Fruit fly (Drosophila melanogaster) whole organism, adult: ENCODE results near the gene foi.

Source experiments
- CG11617 ChIP-seq: fragments of 200-800 bp; sonication (Bioruptor generic); optimal IDR thresholded peaks from 2 replicates; lab custom pipeline; 2017; ENCODE audit warnings: mild to moderate bottlenecking, missing biosample characterization, missing genetic modification reagents, missing genetic modification characterization
- CG12768 ChIP-seq: fragments of 200-800 bp; sonication (Bioruptor generic); optimal IDR thresholded peaks from 2 replicates; lab custom pipeline; 2017; ENCODE audit warnings: missing biosample characterization, missing genetic modification characterization, mild to moderate bottlenecking, moderate library complexity, missing genetic modification reagents
- CG14711 ChIP-seq: fragments of 200-800 bp; sonication (Bioruptor generic); optimal IDR thresholded peaks from 2 replicates; lab custom pipeline; 2018; ENCODE audit warnings: missing biosample characterization, mild to moderate bottlenecking, missing genetic modification characterization, moderate library complexity
- CG1620 ChIP-seq: fragments of 200-800 bp; sonication (Bioruptor generic); optimal IDR thresholded peaks from 2 replicates; lab custom pipeline; 2016; ENCODE audit warnings: missing biosample characterization, missing genetic modification characterization
- CG33017 ChIP-seq: fragments of 200-800 bp; sonication (Bioruptor generic); optimal IDR thresholded peaks from 2 replicates; lab custom pipeline; 2018; ENCODE audit warnings: missing biosample characterization, mild to moderate bottlenecking, missing genetic modification characterization, moderate library complexity
- CG5204 ChIP-seq: fragments of 200-800 bp; sonication (Bioruptor generic); optimal IDR thresholded peaks from 2 replicates; lab custom pipeline; 2016; ENCODE audit warnings: missing biosample characterization, missing genetic modification characterization
- CG7045 ChIP-seq: fragments of 200-800 bp; sonication (Bioruptor generic); optimal IDR thresholded peaks from 2 replicates; lab custom pipeline; 2017; ENCODE audit warnings: missing biosample characterization, mild to moderate bottlenecking, missing genetic modification characterization
- CG7101 ChIP-seq: fragments of 200-800 bp; sonication (Bioruptor generic); optimal IDR thresholded peaks from 2 replicates; lab custom pipeline; 2018; ENCODE audit warnings: missing biosample characterization, mild to moderate bottlenecking, missing genetic modification characterization, moderate library complexity
- Clk ChIP-seq: fragments of 200-800 bp; sonication (Bioruptor generic); optimal IDR thresholded peaks from 2 replicates; lab custom pipeline; 2017; ENCODE audit warnings: missing biosample characterization, missing genetic modification characterization
- Crg-1 ChIP-seq: fragments of 200-800 bp; sonication (Bioruptor generic); optimal IDR thresholded peaks from 2 replicates; lab custom pipeline; 2016; ENCODE audit warnings: missing biosample characterization, missing genetic modification characterization
- Hr96 ChIP-seq: fragments of 200-800 bp; sonication (Bioruptor generic); optimal IDR thresholded peaks from 2 replicates; lab custom pipeline; 2016; ENCODE audit warnings: missing biosample characterization, missing genetic modification characterization
- Mnt ChIP-seq: fragments of 200-800 bp; sonication (Bioruptor generic); optimal IDR thresholded peaks from 2 replicates; lab custom pipeline; 2016; ENCODE audit warnings: missing biosample characterization, mild to moderate bottlenecking, missing genetic modification characterization
- bab1 ChIP-seq: fragments of 200-800 bp; sonication (Bioruptor generic); optimal IDR thresholded peaks from 3 replicates; lab custom pipeline; 2019; ENCODE audit warnings: missing biosample characterization, mild to moderate bottlenecking, missing genetic modification characterization, moderate library complexity
- cic ChIP-seq: fragments of 200-800 bp; sonication (Bioruptor generic); optimal IDR thresholded peaks from 2 replicates; lab custom pipeline; 2017; ENCODE audit warnings: missing biosample characterization, mild to moderate bottlenecking, missing genetic modification characterization, moderate library complexity
- cnc ChIP-seq, 2 experiments: fragments of >200 bp; optimal IDR thresholded peaks; 2 replicates each; lab custom pipeline; 2017
- kay ChIP-seq: fragments of 200-800 bp; sonication (Bioruptor generic); peaks from one replicate; lab custom pipeline; 2016; ENCODE audit warnings: missing biosample characterization, missing genetic modification characterization, borderline replicate concordance
- ovo ChIP-seq: fragments of 200-800 bp; sonication (Bioruptor generic); optimal IDR thresholded peaks from 2 replicates; lab custom pipeline; 2016; ENCODE audit warnings: missing biosample characterization, missing genetic modification characterization
- pad ChIP-seq: fragments of 200-800 bp; sonication (Bioruptor generic); optimal IDR thresholded peaks from 3 replicates; lab custom pipeline; 2017; ENCODE audit warnings: missing biosample characterization, missing genetic modification characterization, mild to moderate bottlenecking, moderate library complexity, missing genetic modification reagents
- tj ChIP-seq: fragments of 200-800 bp; sonication (Bioruptor generic); optimal IDR thresholded peaks from 3 replicates; lab custom pipeline; 2017; ENCODE audit warnings: missing biosample characterization, mild to moderate bottlenecking, missing genetic modification characterization, moderate library complexity
- toe ChIP-seq: fragments of 200-800 bp; sonication (Bioruptor generic); optimal IDR thresholded peaks from 2 replicates; lab custom pipeline; 2016; ENCODE audit warnings: missing biosample characterization, missing genetic modification characterization

foi gene

DNA sequence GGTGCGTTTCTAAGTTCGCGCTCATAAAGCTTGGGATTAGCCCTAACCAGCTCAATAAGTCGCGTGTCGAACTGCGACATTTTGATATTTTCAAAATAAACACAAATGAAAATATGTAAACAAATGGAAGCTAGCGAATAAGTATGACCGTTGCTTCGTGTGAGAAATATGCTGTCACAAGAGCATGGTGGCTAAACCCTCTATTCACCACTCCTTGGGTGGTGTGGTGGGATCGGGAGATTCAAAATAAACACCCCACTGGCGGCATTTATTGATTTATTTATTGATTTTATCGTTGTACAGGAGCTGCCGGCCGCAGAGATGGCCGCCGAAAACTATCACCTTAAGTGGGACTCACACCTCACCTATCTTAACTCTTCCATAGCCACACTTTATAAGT, 10.3 kb upstream of the foi start, which contains the start of gene CG6683:
Gene CG6683 (minus strand): TSS at position 154 of the 400 bp plus-strand sequence.
- no peak for TF ChIP-seq bab1 (GFP tag; lab: Kevin White, UChicago)
- no peak for TF ChIP-seq Mnt (GFP tag; lab: Kevin White, UChicago)
- TF ChIP-seq tj (GFP tag; lab: Kevin White, UChicago), result no peak
- no peak for TF ChIP-seq pad (GFP tag; lab: Kevin White, UChicago)
- TF ChIP-seq CG33017 (tag; lab: Kevin White, UChicago), result no peak
- TF ChIP-seq Crg-1 (GFP tag; lab: Kevin White, UChicago), result no peak
- no peak for TF ChIP-seq toe (GFP tag; lab: Kevin White, UChicago)
- no peak for TF ChIP-seq CG1620 (GFP tag; lab: Kevin White, UChicago)
- no peak for TF ChIP-seq cic (GFP tag; lab: Kevin White, UChicago)

- TF ChIP-seq CG14711 (tag; lab: Kevin White, UChicago), result no peak
- no peak for TF ChIP-seq CG11617 (GFP tag; lab: Kevin White, UChicago)
- TF ChIP-seq cic (GFP tag; lab: Kevin White, UChicago), result peak; percentile 84
- peak; percentile 99 for TF ChIP-seq kay (GFP tag; lab: Kevin White, UChicago)
- TF ChIP-seq Crg-1 (GFP tag; lab: Kevin White, UChicago), result no peak
- no peak for TF ChIP-seq Hr96 (GFP tag; lab: Kevin White, UChicago)
- no peak for TF ChIP-seq CG33017 (tag; lab: Kevin White, UChicago)
- TF ChIP-seq CG7045 (GFP tag; lab: Kevin White, UChicago), result no peak
- peak in 1 of 2 experiments; percentile 45 for TF ChIP-seq cnc (optimal IDR thresholded peaks at IDR 0.05; lab: Kevin White, UChicago)
- no peak for TF ChIP-seq toe (GFP tag; lab: Kevin White, UChicago)
- peak; percentile 44 for TF ChIP-seq bab1 (GFP tag; lab: Kevin White, UChicago)
- peak; percentile 26 for TF ChIP-seq tj (GFP tag; lab: Kevin White, UChicago)
- TF ChIP-seq Clk, result no peak
- TF ChIP-seq ovo (GFP tag; lab: Kevin White, UChicago), result no peak
- TF ChIP-seq pad (GFP tag; lab: Kevin White, UChicago), result no peak
- no peak for TF ChIP-seq CG5204 (GFP tag; lab: Kevin White, UChicago)
- peak; percentile 42 for TF ChIP-seq CG12768 (GFP tag; lab: Kevin White, UChicago)
- TF ChIP-seq Mnt (GFP tag; lab: Kevin White, UChicago), result peak; percentile 42
- no peak for TF ChIP-seq CG1620 (GFP tag; lab: Kevin White, UChicago)
- TF ChIP-seq CG7101, result peak; percentile 8
Measured at dm6 chr3L:8518516-8519087, 6.4 kb upstream of the foi start, which contains the start of gene GstO3. Gene GstO3 (plus strand): TSS chr3L:8518885.

DNA sequence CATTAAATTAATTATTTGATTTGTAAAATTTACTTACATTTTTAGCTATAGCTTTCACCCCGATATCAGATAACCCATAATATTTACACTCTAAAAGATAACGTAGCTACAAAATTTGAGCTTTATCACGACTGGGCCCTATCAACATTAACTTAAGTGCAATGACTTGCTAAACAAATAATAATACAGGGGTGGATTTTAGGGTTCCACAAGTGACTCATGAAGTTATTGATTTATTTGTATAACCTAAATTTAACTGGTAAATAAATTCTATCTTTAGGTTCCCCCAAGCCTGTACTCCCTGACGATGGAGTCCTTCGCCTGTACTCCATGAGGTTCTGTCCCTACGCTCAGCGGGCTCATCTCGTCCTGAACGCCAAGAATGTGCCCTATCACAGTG, 5.8 kb upstream of the foi start:
- peak; percentile 29 for TF ChIP-seq Clk
- peak; percentile 18 for TF ChIP-seq cic (GFP tag; lab: Kevin White, UChicago)
- TF ChIP-seq CG12768 (GFP tag; lab: Kevin White, UChicago), result no peak
- TF ChIP-seq CG33017 (tag; lab: Kevin White, UChicago), result peak; percentile 37
- TF ChIP-seq ovo (GFP tag; lab: Kevin White, UChicago), result no peak
- TF ChIP-seq pad (GFP tag; lab: Kevin White, UChicago), result peak; percentile 17
- TF ChIP-seq CG11617 (GFP tag; lab: Kevin White, UChicago), result peak; percentile 24
- no peak for TF ChIP-seq Mnt (GFP tag; lab: Kevin White, UChicago)
- peak; percentile 93 for TF ChIP-seq kay (GFP tag; lab: Kevin White, UChicago)
- TF ChIP-seq tj (GFP tag; lab: Kevin White, UChicago), result no peak
- TF ChIP-seq Hr96 (GFP tag; lab: Kevin White, UChicago), result no peak
- TF ChIP-seq CG7101, result peak; percentile 36
- no peak for TF ChIP-seq bab1 (GFP tag; lab: Kevin White, UChicago)
- TF ChIP-seq cnc (optimal IDR thresholded peaks at IDR 0.05; lab: Kevin White, UChicago), result peak; percentile 62 to 97
- peak; percentile 19 for TF ChIP-seq CG7045 (GFP tag; lab: Kevin White, UChicago)
- TF ChIP-seq CG14711 (tag; lab: Kevin White, UChicago), result peak; percentile 7
- peak; percentile 7 for TF ChIP-seq Crg-1 (GFP tag; lab: Kevin White, UChicago)

dm6 chr3L:8520252-8520651, 4.8 kb upstream of the foi start, which contains the start of gene se:
Gene se (plus strand): TSS chr3L:8520552.
- TF ChIP-seq CG5204 (GFP tag; lab: Kevin White, UChicago), result no peak
- TF ChIP-seq kay (GFP tag; lab: Kevin White, UChicago), result no peak
- no peak for TF ChIP-seq CG33017 (tag; lab: Kevin White, UChicago)

dm6 chr3L:8523257-8523656, 1.8 kb upstream of the foi start, which contains the start of gene GstO2:
Gene GstO2 (minus strand): TSS chr3L:8523501.
- peak; percentile 36 for TF ChIP-seq tj (GFP tag; lab: Kevin White, UChicago)
- TF ChIP-seq kay (GFP tag; lab: Kevin White, UChicago), result no peak
- no peak for TF ChIP-seq CG14711 (tag; lab: Kevin White, UChicago)
- peak; percentile 73 for TF ChIP-seq bab1 (GFP tag; lab: Kevin White, UChicago)
- peak; percentile 24 for TF ChIP-seq Mnt (GFP tag; lab: Kevin White, UChicago)
- TF ChIP-seq cnc (optimal IDR thresholded peaks at IDR 0.05; lab: Kevin White, UChicago), result peak in 1 of 2 experiments; percentile 47
- TF ChIP-seq CG33017 (tag; lab: Kevin White, UChicago), result peak; percentile 54
- no peak for TF ChIP-seq CG1620 (GFP tag; lab: Kevin White, UChicago)
- peak; percentile 27 for TF ChIP-seq CG12768 (GFP tag; lab: Kevin White, UChicago)
- peak; percentile 3 for TF ChIP-seq CG7101
- peak; percentile 35 for TF ChIP-seq cic (GFP tag; lab: Kevin White, UChicago)
- no peak for TF ChIP-seq CG5204 (GFP tag; lab: Kevin White, UChicago)
- TF ChIP-seq ovo (GFP tag; lab: Kevin White, UChicago), result no peak
- TF ChIP-seq CG11617 (GFP tag; lab: Kevin White, UChicago), result no peak
- TF ChIP-seq toe (GFP tag; lab: Kevin White, UChicago), result no peak
